Fruit fly (Drosophila melanogaster) whole organism, embryonic: ENCODE data around the gene CG34417.

Source experiments
- Blimp-1 ChIP-seq: fragments of 200-800 bp; sonication (Bioruptor generic); optimal IDR thresholded peaks from 3 replicates; lab custom pipeline; 2018; ENCODE audit warnings: missing biosample characterization, missing genetic modification characterization, mild to moderate bottlenecking, moderate library complexity, missing genetic modification reagents
- CG1024 ChIP-seq: fragments of 200-800 bp; sonication (Bioruptor generic); IDR thresholded peaks from 2 replicates; pipeline ENCODE4 v1.3.6; 2022; ENCODE audit warnings: missing biosample characterization, missing genetic modification characterization
- CG12299 ChIP-seq: fragments of 200-800 bp; sonication (Bioruptor generic); optimal IDR thresholded peaks from 2 replicates; lab custom pipeline; 2018; ENCODE audit warnings: missing biosample characterization, mild to moderate bottlenecking, missing genetic modification characterization
- CG12942 ChIP-seq: fragments of 200-800 bp; sonication (Bioruptor generic); optimal IDR thresholded peaks from 3 replicates; lab custom pipeline; 2016; ENCODE audit warnings: missing biosample characterization, missing genetic modification characterization
- CG13424 ChIP-seq: fragments of 200-800 bp; sonication (Bioruptor generic); optimal IDR thresholded peaks from 2 replicates; lab custom pipeline; 2019; ENCODE audit warnings: missing biosample characterization, mild to moderate bottlenecking, missing genetic modification characterization, moderate library complexity
- CG13894 ChIP-seq: fragments of 200-800 bp; sonication (Bioruptor generic); optimal IDR thresholded peaks from 3 replicates; lab custom pipeline; 2018; ENCODE audit warnings: missing biosample characterization, mild to moderate bottlenecking, missing genetic modification characterization, moderate library complexity
- CG1529 ChIP-seq: fragments of 200-800 bp; sonication (Bioruptor generic); optimal IDR thresholded peaks from 3 replicates; lab custom pipeline; 2018; ENCODE audit warnings: missing biosample characterization, missing genetic modification characterization
- CG17359 ChIP-seq: fragments of 200-800 bp; sonication (Bioruptor generic); optimal IDR thresholded peaks from 3 replicates; lab custom pipeline; 2018; ENCODE audit warnings: missing biosample characterization, mild to moderate bottlenecking, missing genetic modification characterization, moderate library complexity
- CG17568 ChIP-seq: fragments of 200-800 bp; sonication (Bioruptor generic); optimal IDR thresholded peaks from 2 replicates; lab custom pipeline; 2018; ENCODE audit warnings: missing biosample characterization, mild to moderate bottlenecking, missing genetic modification characterization, moderate library complexity
- CG18619 ChIP-seq: fragments of 200-800 bp; sonication (Bioruptor generic); optimal IDR thresholded peaks from 3 replicates; lab custom pipeline; 2017; ENCODE audit warnings: missing biosample characterization, mild to moderate bottlenecking, missing genetic modification characterization
- CG2120 ChIP-seq: fragments of 200-800 bp; sonication (Bioruptor generic); optimal IDR thresholded peaks from 3 replicates; lab custom pipeline; 2016; ENCODE audit warnings: missing biosample characterization, missing genetic modification characterization
- CG31365 ChIP-seq: fragments of 200-800 bp; sonication (Bioruptor generic); optimal IDR thresholded peaks from 2 replicates; lab custom pipeline; 2018; ENCODE audit warnings: missing biosample characterization, mild to moderate bottlenecking, missing genetic modification characterization
- CG33557 ChIP-seq: fragments of 200-800 bp; sonication (Bioruptor generic); optimal IDR thresholded peaks from 2 replicates; lab custom pipeline; 2019; ENCODE audit warnings: missing biosample characterization, mild to moderate bottlenecking, missing genetic modification characterization, moderate library complexity
- CG3847 ChIP-seq: fragments of 200-800 bp; sonication (Bioruptor generic); IDR thresholded peaks from 2 replicates; pipeline ENCODE4 v1.3.6; 2022; ENCODE audit warnings: missing biosample characterization, missing genetic modification characterization
- CG4707 ChIP-seq: fragments of 200-800 bp; sonication (Bioruptor generic); optimal IDR thresholded peaks from 2 replicates; lab custom pipeline; 2018; ENCODE audit warnings: missing biosample characterization, mild to moderate bottlenecking, missing genetic modification characterization, moderate library complexity
- CG6175 ChIP-seq: fragments of 200-800 bp; sonication (Bioruptor generic); IDR thresholded peaks from 3 replicates; pipeline ENCODE4 v1.3.6; 2022; ENCODE audit warnings: missing biosample characterization, missing genetic modification characterization
- CG6683 ChIP-seq: fragments of 200-800 bp; sonication (Bioruptor generic); optimal IDR thresholded peaks from 2 replicates; lab custom pipeline; 2017; ENCODE audit warnings: missing biosample characterization, mild to moderate bottlenecking, missing genetic modification characterization, missing genetic modification reagents
- CG6813 ChIP-seq: fragments of 200-800 bp; sonication (Bioruptor generic); optimal IDR thresholded peaks from 2 replicates; lab custom pipeline; 2017; ENCODE audit warnings: missing biosample characterization, missing genetic modification characterization, mild to moderate bottlenecking, moderate library complexity, missing genetic modification reagents
- CG7556 ChIP-seq: fragments of 200-800 bp; sonication (Bioruptor generic); optimal IDR thresholded peaks from 2 replicates; lab custom pipeline; 2017; ENCODE audit warnings: missing biosample characterization, mild to moderate bottlenecking, missing genetic modification characterization
- CG7963 ChIP-seq: fragments of 200-800 bp; sonication (Bioruptor generic); IDR thresholded peaks from 3 replicates; pipeline ENCODE4 v1.3.6; 2022; ENCODE audit warnings: missing biosample characterization, missing genetic modification characterization; ENCODE audit not compliant: partially characterized antibody
- CG9437 ChIP-seq: fragments of 200-800 bp; sonication (Bioruptor generic); optimal IDR thresholded peaks from 2 replicates; lab custom pipeline; 2018; ENCODE audit warnings: missing biosample characterization, mild to moderate bottlenecking, missing genetic modification characterization
- CrebB ChIP-seq: fragments of 200-800 bp; sonication (Bioruptor generic); optimal IDR thresholded peaks from 3 replicates; lab custom pipeline; 2018; ENCODE audit warnings: missing biosample characterization, mild to moderate bottlenecking, missing genetic modification characterization
- Dip3 ChIP-seq: fragments of 200-800 bp; sonication (Bioruptor generic); optimal IDR thresholded peaks from 3 replicates; lab custom pipeline; 2016; ENCODE audit warnings: missing biosample characterization, missing genetic modification characterization
- H2.0 ChIP-seq: fragments of 200-800 bp; sonication (Bioruptor generic); IDR thresholded peaks from 2 replicates; pipeline ENCODE4 v1.3.6; 2022; ENCODE audit warnings: missing biosample characterization, missing genetic modification characterization
- Hr51 ChIP-seq, 2 experiments: fragments of 200-800 bp; sonication (Bioruptor generic); optimal IDR thresholded peaks; 2 replicates in 1 of 2; 3 replicates in 1 of 2; lab custom pipeline; 2016 to 2018; ENCODE audit warnings: missing biosample characterization in 2 of 2, missing genetic modification characterization in 2 of 2, mild to moderate bottlenecking in 1 of 2, moderate library complexity in 1 of 2
- Lhr ChIP-seq: fragments of 200-800 bp; sonication (Bioruptor generic); optimal IDR thresholded peaks from 3 replicates; lab custom pipeline; 2017; ENCODE audit warnings: mild to moderate bottlenecking, missing biosample characterization, missing genetic modification reagents, missing genetic modification characterization
- NC2β ChIP-seq: fragments of 200-800 bp; sonication (Bioruptor generic); optimal IDR thresholded peaks from 2 replicates; lab custom pipeline; 2016; ENCODE audit warnings: missing biosample characterization, missing genetic modification characterization
- NK7.1 ChIP-seq: fragments of 200-800 bp; sonication (Bioruptor generic); optimal IDR thresholded peaks from 3 replicates; lab custom pipeline; 2016; ENCODE audit warnings: missing biosample characterization, missing genetic modification characterization
- Oaz ChIP-seq: fragments of 200-800 bp; sonication (Bioruptor generic); IDR thresholded peaks from 2 replicates; pipeline ENCODE4 v1.3.6; 2022; ENCODE audit warnings: missing biosample characterization, missing genetic modification characterization
- Optix ChIP-seq: fragments of 200-800 bp; sonication (Bioruptor generic); IDR thresholded peaks from 3 replicates; pipeline ENCODE4 v1.3.6; 2022; ENCODE audit warnings: missing biosample characterization, missing genetic modification characterization
- aop ChIP-seq: fragments of 200-800 bp; sonication (Bioruptor generic); IDR thresholded peaks from 2 replicates; pipeline ENCODE4 v1.3.6; 2022; ENCODE audit warnings: missing biosample characterization, missing genetic modification characterization
- ap ChIP-seq: fragments of 200-800 bp; sonication (Bioruptor generic); IDR thresholded peaks from 2 replicates; pipeline ENCODE4 v1.3.6; 2022; ENCODE audit warnings: missing biosample characterization, missing genetic modification characterization
- ato ChIP-seq: fragments of 200-800 bp; sonication (Bioruptor generic); IDR thresholded peaks from 2 replicates; pipeline ENCODE4 v1.3.6; 2022; ENCODE audit warnings: missing biosample characterization, missing genetic modification characterization; ENCODE audit not compliant: partially characterized antibody
- bcd ChIP-seq: fragments of 200-800 bp; sonication (Bioruptor generic); optimal IDR thresholded peaks from 2 replicates; lab custom pipeline; 2017; ENCODE audit warnings: missing biosample characterization, mild to moderate bottlenecking, missing genetic modification characterization
- bowl ChIP-seq: fragments of 200-800 bp; sonication (Bioruptor generic); IDR thresholded peaks from 2 replicates; pipeline ENCODE4 v1.3.6; 2022; ENCODE audit warnings: missing biosample characterization, missing genetic modification characterization
- corto ChIP-seq: fragments of 200-800 bp; sonication (Bioruptor generic); optimal IDR thresholded peaks from 2 replicates; lab custom pipeline; 2016; ENCODE audit warnings: missing biosample characterization, mild to moderate bottlenecking, missing genetic modification characterization, moderate library complexity
- disco-r ChIP-seq: fragments of 200-800 bp; sonication (Bioruptor generic); optimal IDR thresholded peaks from 2 replicates; lab custom pipeline; 2016; ENCODE audit warnings: missing biosample characterization, missing genetic modification characterization
- exex ChIP-seq: fragments of 200-800 bp; sonication (Bioruptor generic); optimal IDR thresholded peaks from 4 replicates; lab custom pipeline; 2018; ENCODE audit warnings: missing biosample characterization, mild to moderate bottlenecking, missing genetic modification characterization, moderate library complexity
- fd96Cb ChIP-seq: fragments of 200-800 bp; sonication (Bioruptor generic); optimal IDR thresholded peaks from 2 replicates; lab custom pipeline; 2018; ENCODE audit warnings: missing biosample characterization, mild to moderate bottlenecking, missing genetic modification characterization, moderate library complexity
- fru ChIP-seq: fragments of >200 bp; optimal IDR thresholded peaks from 2 replicates; lab custom pipeline; 2017
- gce ChIP-seq: fragments of 200-800 bp; sonication (Bioruptor generic); IDR thresholded peaks from 3 replicates; pipeline ENCODE4 v1.3.6; 2022; ENCODE audit warnings: missing biosample characterization, missing genetic modification characterization
- grau ChIP-seq: fragments of 200-800 bp; optimal IDR thresholded peaks from 3 replicates; lab custom pipeline; 2019; ENCODE audit warnings: missing biosample characterization, mild to moderate bottlenecking, missing genetic modification characterization, moderate library complexity
- mam ChIP-seq: fragments of 200-800 bp; sonication (Bioruptor generic); optimal IDR thresholded peaks from 3 replicates; lab custom pipeline; 2016; ENCODE audit warnings: missing biosample characterization, missing genetic modification characterization
- prd ChIP-seq, 3 experiments: fragments of >200 bp in 2 of 3; fragments of 200-800 bp in 1 of 3; sonication (Bioruptor generic) in 1 of 3; optimal IDR thresholded peaks in 2 of 3; IDR thresholded peaks in 1 of 3; 2 replicates in 2 of 3; 3 replicates in 1 of 3; pipeline versions ENCODE4 v1.3.6 to Lab custom; 2017 to 2022; ENCODE audit warnings: missing biosample characterization in 1 of 3, missing genetic modification characterization in 1 of 3
- schlank ChIP-seq: fragments of 200-800 bp; sonication (Bioruptor generic); optimal IDR thresholded peaks from 2 replicates; lab custom pipeline; 2018; ENCODE audit warnings: missing biosample characterization, mild to moderate bottlenecking, missing genetic modification characterization
- ssp ChIP-seq: fragments of 200-800 bp; sonication (Bioruptor generic); IDR thresholded peaks from 2 replicates; pipeline ENCODE4 v1.3.6; 2022; ENCODE audit warnings: missing biosample characterization, missing genetic modification characterization
- tll ChIP-seq, 2 experiments: fragments of 200-800 bp in 1 of 2; fragments of >200 bp in 1 of 2; sonication (Bioruptor generic) in 1 of 2; optimal IDR thresholded peaks; 2 replicates each; lab custom pipeline; 2017 to 2019; ENCODE audit warnings: missing biosample characterization in 2 of 2, missing genetic modification characterization in 2 of 2, mild to moderate bottlenecking in 1 of 2, moderate library complexity in 1 of 2
- trh ChIP-seq: fragments of 200-800 bp; sonication (Bioruptor generic); optimal IDR thresholded peaks from 2 replicates; lab custom pipeline; 2016; ENCODE audit warnings: missing biosample characterization, missing genetic modification characterization

CG34417 gene

dm6 chrX:6601641-6602276 is 61.2 kb downstream of the CG34417 start (continued):
- TF ChIP-seq CG31365 (tag; lab: Kevin White, UChicago) (peak; percentile 74), CG12299 (tag; lab: Kevin White, UChicago) (peak; percentile 86), CG33557 (GFP tag; lab: Kevin White, UChicago) (peak; percentile 80), CG9437 (GFP tag; lab: Kevin White, UChicago) (peak; percentile 88), bowl (GFP tag; lab: Robert Waterston, UW) (peak; percentile 64), CG17568 (GFP tag; lab: Kevin White, UChicago) (peak; percentile 89), CG6813 (GFP tag; lab: Kevin White, UChicago) (peak; percentile 94), fd96Cb (tag; lab: Kevin White, UChicago) (peak; percentile 93), Blimp-1 (GFP tag; lab: Kevin White, UChicago) (peak; percentile 91), CG12942 (GFP tag; lab: Kevin White, UChicago) (peak; percentile 81), bcd (GFP tag; lab: Kevin White, UChicago) (peak; percentile 93), CG7556 (GFP tag; lab: Kevin White, UChicago) (peak; percentile 97), mam (peak; percentile 88), aop (GFP tag; lab: Robert Waterston, UW) (peak; percentile 72), grau (tag; lab: Kevin White, UChicago) (peak; percentile 93), Hr51 (GFP tag; optimal IDR thresholded peaks at IDR 0.05; lab: Kevin White, UChicago) (peak; percentile 71 to 93), ap (GFP tag; lab: Robert Waterston, UW) (peak; percentile 75), Lhr (peak; percentile 64), CG2120 (GFP tag; lab: Kevin White, UChicago) (peak; percentile 91), CG4707 (GFP tag; lab: Kevin White, UChicago) (peak; percentile 83), NK7.1 (GFP tag; lab: Kevin White, UChicago) (peak; percentile 76), Dip3 (GFP tag; lab: Kevin White, UChicago) (peak; percentile 78), CrebB (tag; lab: Kevin White, UChicago) (peak; percentile 79), gce (GFP tag; lab: Robert Waterston, UW) (peak; percentile 78; the same call in 2 of the 3 replicates), corto (GFP tag; lab: Kevin White, UChicago) (peak; percentile 66), CG1024 (GFP tag; lab: Robert Waterston, UW) (peak; percentile 70), disco-r (peak; percentile 54), Oaz (peak; percentile 75), ato (GFP tag; lab: Robert Waterston, UW) (no peak), tll (GFP tag; optimal IDR thresholded peaks at IDR 0.05; lab: Kevin White, UChicago) (peak in 1 of 2 experiments; percentile 15), CG1529 (GFP tag; lab: Kevin White, UChicago) (peak; percentile 86), trh (GFP tag; lab: Kevin White, UChicago) (peak; percentile 67), CG6175 (GFP tag; lab: Robert Waterston, UW) (peak; percentile 72; the same call in 2 of the 3 replicates), CG7963 (0 out of 3 replicates have a peak, but pooled peaks have one; percentile 35), prd (optimal IDR thresholded peaks at IDR 0.05; lab: Kevin White, UChicago) (no peak), prd (GFP tag; IDR thresholded peaks at IDR 0.05; lab: Robert Waterston, UW) (peak; percentile 93), ssp (GFP tag; lab: Robert Waterston, UW) (peak; percentile 80), CG17359 (tag; lab: Kevin White, UChicago) (peak; percentile 93), CG13424 (peak; percentile 93), schlank (peak; percentile 81), NC2β (GFP tag; lab: Kevin White, UChicago) (peak; percentile 71), H2.0 (GFP tag; lab: Robert Waterston, UW) (peak; percentile 82), fru (lab: Kevin White, UChicago) (no peak), Optix (GFP tag; lab: Robert Waterston, UW) (peak; percentile 84), exex (tag; lab: Kevin White, UChicago) (peak; percentile 79), CG6683 (GFP tag; lab: Kevin White, UChicago) (peak; percentile 90), CG13894 (tag; lab: Kevin White, UChicago) (peak; percentile 95), CG18619 (GFP tag; lab: Kevin White, UChicago) (peak; percentile 91), CG3847 (GFP tag; lab: Robert Waterston, UW) (peak; percentile 84)
